Worm (Caenorhabditis elegans) whole organism, late embryonic: ENCODE results near the gene K09E2.2.
A peak's percentile ranks its signal among the peaks of the same experiment; 100 is the strongest.

Experiments used
- K02D7.2 ChIP-seq: sonication (generic microtip); optimal IDR thresholded peaks from 2 replicates; lab custom pipeline; 2017; ENCODE audit warnings: mild to moderate bottlenecking, missing genetic modification characterization, missing compliant biosample characterization
- K09A11.1 ChIP-seq: sonication (generic microtip); optimal IDR thresholded peaks from 2 replicates; lab custom pipeline; 2017; ENCODE audit warnings: antibody characterized with exemption, mild to moderate bottlenecking, missing genetic modification characterization, missing compliant biosample characterization; ENCODE audit not compliant: insufficient read depth
- T23F11.4 ChIP-seq: fragments of 200-800 bp; sonication (Bioruptor generic); optimal IDR thresholded peaks from 2 replicates; lab custom pipeline; 2018; ENCODE audit warnings: mild to moderate bottlenecking, missing genetic modification characterization, missing compliant biosample characterization
- Y22D7AL.16 ChIP-seq: sonication (generic microtip); optimal IDR thresholded peaks from 2 replicates; lab custom pipeline; 2016; ENCODE audit warnings: missing genetic modification characterization, missing compliant biosample characterization
- ahr-1 ChIP-seq: sonication (generic microtip); optimal IDR thresholded peaks from 2 replicates; lab custom pipeline; 2016; ENCODE audit warnings: missing genetic modification characterization, missing compliant biosample characterization
- ceh-18 ChIP-seq: sonication (generic microtip); optimal IDR thresholded peaks from 2 replicates; lab custom pipeline; 2016; ENCODE audit warnings: missing genetic modification characterization, missing compliant biosample characterization
- ceh-2 ChIP-seq: sonication (generic microtip); optimal IDR thresholded peaks from 2 replicates; lab custom pipeline; 2016; ENCODE audit warnings: missing genotype, missing genetic modification characterization, missing compliant biosample characterization
- ceh-22 ChIP-seq: sonication (generic microtip); optimal IDR thresholded peaks from 2 replicates; lab custom pipeline; 2017; ENCODE audit warnings: missing biosample characterization, missing genetic modification characterization
- ceh-24 ChIP-seq: sonication (generic microtip); optimal IDR thresholded peaks from 2 replicates; lab custom pipeline; 2016; ENCODE audit warnings: mild to moderate bottlenecking, missing genetic modification characterization, missing compliant biosample characterization
- ceh-34 ChIP-seq: sonication (generic microtip); optimal IDR thresholded peaks from 2 replicates; lab custom pipeline; 2016; ENCODE audit warnings: mild to moderate bottlenecking, missing genetic modification characterization, missing compliant biosample characterization
- ceh-45 ChIP-seq: fragments of 200-800 bp; sonication (Bioruptor generic); IDR thresholded peaks from 2 replicates; pipeline ENCODE4 v1.3.6; 2022; ENCODE audit warnings: missing genetic modification reagents, missing genetic modification characterization, missing compliant biosample characterization
- che-1 ChIP-seq: sonication (generic microtip); optimal IDR thresholded peaks from 2 replicates; lab custom pipeline; 2016; ENCODE audit warnings: mild to moderate bottlenecking, missing genetic modification characterization, missing compliant biosample characterization
- dmd-4 ChIP-seq: sonication (generic microtip); optimal IDR thresholded peaks from 2 replicates; lab custom pipeline; 2016; ENCODE audit warnings: borderline replicate concordance, missing genetic modification characterization, missing compliant biosample characterization
- dve-1 ChIP-seq: sonication (generic microtip); optimal IDR thresholded peaks from 2 replicates; lab custom pipeline; 2017; ENCODE audit warnings: antibody characterized with exemption, mild to moderate bottlenecking, missing genetic modification characterization, missing compliant biosample characterization
- elt-2 ChIP-seq: sonication (generic microtip); optimal IDR thresholded peaks from 2 replicates; lab custom pipeline; 2016; ENCODE audit warnings: missing genetic modification reagents, missing genetic modification characterization, missing compliant biosample characterization
- elt-4 ChIP-seq: sonication (generic microtip); optimal IDR thresholded peaks from 2 replicates; lab custom pipeline; 2016; ENCODE audit warnings: missing genetic modification characterization, missing compliant biosample characterization
- ets-4 ChIP-seq: sonication (generic microtip); optimal IDR thresholded peaks from 2 replicates; lab custom pipeline; 2016; ENCODE audit warnings: missing genetic modification characterization, missing compliant biosample characterization
- eyg-1 ChIP-seq: sonication (generic microtip); optimal IDR thresholded peaks from 2 replicates; lab custom pipeline; 2016; ENCODE audit warnings: missing genotype, missing genetic modification characterization, missing compliant biosample characterization
- fax-1 ChIP-seq: sonication (generic microtip); optimal IDR thresholded peaks from 2 replicates; lab custom pipeline; 2016; ENCODE audit warnings: missing genotype, missing genetic modification characterization, missing compliant biosample characterization
- gmeb-2 ChIP-seq: sonication (generic microtip); optimal IDR thresholded peaks from 2 replicates; lab custom pipeline; 2016; ENCODE audit warnings: missing genetic modification characterization, inconsistent platforms, missing compliant biosample characterization
- hlh-13 ChIP-seq: fragments of 200-800 bp; sonication (Bioruptor generic); optimal IDR thresholded peaks from 2 replicates; lab custom pipeline; 2018; ENCODE audit warnings: mild to moderate bottlenecking, missing genetic modification characterization, missing compliant biosample characterization
- hlh-30 ChIP-seq: sonication (generic microtip); optimal IDR thresholded peaks from 2 replicates; lab custom pipeline; 2017; ENCODE audit warnings: antibody characterized with exemption, missing genetic modification characterization, missing compliant biosample characterization; ENCODE audit not compliant: insufficient read depth
- hlh-8 ChIP-seq: sonication (generic microtip); optimal IDR thresholded peaks from 2 replicates; lab custom pipeline; 2016; ENCODE audit warnings: missing genotype, missing genetic modification characterization, missing compliant biosample characterization
- lim-6 ChIP-seq: sonication (generic microtip); optimal IDR thresholded peaks from 2 replicates; lab custom pipeline; 2016; ENCODE audit warnings: missing genetic modification characterization, missing compliant biosample characterization
- lin-11 ChIP-seq: fragments of 200-800 bp; sonication (Bioruptor generic); optimal IDR thresholded peaks from 2 replicates; lab custom pipeline; 2018; ENCODE audit warnings: mild to moderate bottlenecking, missing genetic modification characterization, missing compliant biosample characterization
- mec-3 ChIP-seq: sonication (generic microtip); optimal IDR thresholded peaks from 2 replicates; lab custom pipeline; 2016; ENCODE audit warnings: borderline replicate concordance, missing genetic modification characterization, missing compliant biosample characterization
- odd-2 ChIP-seq: sonication (generic microtip); optimal IDR thresholded peaks from 2 replicates; lab custom pipeline; 2017; ENCODE audit warnings: antibody characterized with exemption, mild to moderate bottlenecking, missing genetic modification characterization, missing compliant biosample characterization
- pag-3 ChIP-seq: sonication (generic microtip); optimal IDR thresholded peaks from 2 replicates; lab custom pipeline; 2016; ENCODE audit warnings: missing compliant biosample characterization, missing genetic modification characterization, borderline replicate concordance
- pax-1 ChIP-seq: fragments of 150-350 bp; optimal IDR thresholded peaks from 2 replicates; lab custom pipeline; 2014; ENCODE audit warnings: missing biosample characterization, missing genetic modification characterization
- ref-2 ChIP-seq: sonication (generic microtip); optimal IDR thresholded peaks from 2 replicates; lab custom pipeline; 2016; ENCODE audit warnings: missing genetic modification characterization, missing compliant biosample characterization
- sdc-2 ChIP-seq: sonication (generic microtip); optimal IDR thresholded peaks from 2 replicates; lab custom pipeline; 2016; ENCODE audit warnings: missing genotype, missing genetic modification characterization, missing compliant biosample characterization
- unc-42 ChIP-seq: sonication (generic microtip); optimal IDR thresholded peaks from 2 replicates; lab custom pipeline; 2016; ENCODE audit warnings: missing genotype, missing genetic modification characterization, missing compliant biosample characterization
- unc-86 ChIP-seq: sonication (generic microtip); optimal IDR thresholded peaks from 2 replicates; lab custom pipeline; 2016; ENCODE audit warnings: missing genetic modification characterization, missing compliant biosample characterization
- zip-5 ChIP-seq: sonication (generic microtip); optimal IDR thresholded peaks from 2 replicates; lab custom pipeline; 2016; ENCODE audit warnings: missing genetic modification characterization, missing compliant biosample characterization

Gene K09E2.2

ce11 chrX:8662452-8662851, 10.4 kb upstream of the K09E2.2 start:
- TF ChIP-seq unc-42 (tag; lab: Kevin White, UChicago), result peak; percentile 9
- TF ChIP-seq hlh-13 (GFP tag; lab: Kevin White, UChicago), result no peak
- no peak for TF ChIP-seq ceh-24 (tag; lab: Kevin White, UChicago)
- TF ChIP-seq odd-2 (tag; lab: Kevin White, UChicago), result no peak

ce11 chrX:8674514-8674913, 1.7 kb downstream of the K09E2.2 start:
- no peak for TF ChIP-seq mec-3 (tag; lab: Kevin White, UChicago)
- peak; percentile 68 for TF ChIP-seq hlh-30 (tag; lab: Kevin White, UChicago)

- no peak for TF ChIP-seq Y22D7AL.16 (tag; lab: Kevin White, UChicago)
- TF ChIP-seq ceh-18 (tag; lab: Kevin White, UChicago), result no peak
- TF ChIP-seq K02D7.2 (tag; lab: Kevin White, UChicago), result no peak
- no peak for TF ChIP-seq gmeb-2 (tag; lab: Kevin White, UChicago)
- TF ChIP-seq ets-4 (tag; lab: Kevin White, UChicago), result no peak
- no peak for TF ChIP-seq unc-86 (tag; lab: Kevin White, UChicago)
These were observed 2.3 kb downstream of the K09E2.2 start for ce11 chrX:8675151-8675550.

- no peak for TF ChIP-seq ets-4 (tag; lab: Kevin White, UChicago)
- TF ChIP-seq eyg-1, result no peak
- TF ChIP-seq ceh-45 (GFP tag; lab: Robert Waterston, UW), result no peak
- no peak for TF ChIP-seq ceh-22 (tag; lab: Kevin White, UChicago)
- TF ChIP-seq ceh-34 (tag; lab: Kevin White, UChicago), result no peak
- TF ChIP-seq ahr-1 (tag; lab: Kevin White, UChicago), result no peak
- TF ChIP-seq ceh-24 (tag; lab: Kevin White, UChicago), result no peak
- no peak for TF ChIP-seq gmeb-2 (tag; lab: Kevin White, UChicago)
- no peak for TF ChIP-seq lin-11 (tag; lab: Kevin White, UChicago)
These were observed 3.4 kb downstream of the K09E2.2 start for ce11 chrX:8676088-8676779.

ce11 chrX:8677320-8677719, 4.5 kb downstream of the K09E2.2 start:
- no peak for TF ChIP-seq dve-1
- TF ChIP-seq lim-6 (tag; lab: Kevin White, UChicago), result no peak
- TF ChIP-seq lin-11 (tag; lab: Kevin White, UChicago), result no peak
- TF ChIP-seq dmd-4 (tag; lab: Kevin White, UChicago), result no peak
- no peak for TF ChIP-seq T23F11.4 (GFP tag; lab: Kevin White, UChicago)
- no peak for TF ChIP-seq ets-4 (tag; lab: Kevin White, UChicago)
- TF ChIP-seq pag-3 (tag; lab: Kevin White, UChicago), result no peak
- no peak for TF ChIP-seq che-1 (tag; lab: Kevin White, UChicago)
- no peak for TF ChIP-seq zip-5 (tag; lab: Kevin White, UChicago)
- no peak for TF ChIP-seq hlh-8 (tag; lab: Kevin White, UChicago)
- TF ChIP-seq pax-1 (tag; lab: Kevin White, UChicago), result no peak
- no peak for TF ChIP-seq K02D7.2 (tag; lab: Kevin White, UChicago)
- TF ChIP-seq elt-2, result no peak
- no peak for TF ChIP-seq ceh-34 (tag; lab: Kevin White, UChicago)
- TF ChIP-seq elt-4, result no peak
- no peak for TF ChIP-seq hlh-13 (GFP tag; lab: Kevin White, UChicago)
- TF ChIP-seq odd-2 (tag; lab: Kevin White, UChicago), result no peak
- TF ChIP-seq ref-2, result no peak

ce11 chrX:8677873-8678272, 5.0 kb downstream of the K09E2.2 start:
- TF ChIP-seq dmd-4 (tag; lab: Kevin White, UChicago) (no peak), ceh-34 (tag; lab: Kevin White, UChicago) (no peak), K09A11.1 (tag; lab: Kevin White, UChicago) (no peak), hlh-30 (tag; lab: Kevin White, UChicago) (no peak), ceh-24 (tag; lab: Kevin White, UChicago) (no peak), ceh-18 (tag; lab: Kevin White, UChicago) (no peak), fax-1 (tag; lab: Kevin White, UChicago) (no peak), unc-86 (tag; lab: Kevin White, UChicago) (no peak), ceh-2 (tag; lab: Kevin White, UChicago) (no peak), sdc-2 (tag; lab: Kevin White, UChicago) (no peak)
